Worm (Caenorhabditis elegans): Measurements from ENCODE around the gene T02B11.6.

DNA sequence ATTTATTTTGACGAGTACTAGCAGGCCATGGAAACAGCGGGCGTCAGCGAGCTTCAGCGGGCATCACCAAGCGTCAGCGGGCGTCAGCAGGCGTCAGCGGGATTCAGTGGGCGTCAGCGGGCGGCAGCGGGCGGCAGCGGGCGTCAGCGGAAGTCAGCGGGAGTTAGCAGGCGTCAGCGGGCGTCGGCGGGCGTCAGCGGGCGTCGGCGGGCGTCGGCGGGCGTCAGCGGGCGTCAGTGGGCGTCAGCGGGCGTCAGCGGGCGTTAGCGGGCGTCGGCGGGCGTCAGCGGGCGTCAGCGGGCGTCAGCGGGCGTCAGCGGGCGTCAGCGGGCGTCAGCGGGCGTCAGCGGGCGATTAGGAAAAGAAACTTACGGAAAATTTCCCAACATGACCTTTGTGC is 46.5 kb downstream of the T02B11.6 start:
- TF ChIP-seq nhr-12 (tag; optimal IDR thresholded peaks at IDR 0.05) (no peak), unc-62 (GFP tag; optimal IDR thresholded peaks at IDR 0.05) (no peak), R02D3.7 (tag; optimal IDR thresholded peaks at IDR 0.05) (no peak), mdl-1 (tag; optimal IDR thresholded peaks at IDR 0.05) (no peak)
